Fruit fly (Drosophila melanogaster) whole organism, wandering third instar larva: ENCODE measurements around the gene pall.
A peak's percentile ranks its signal among the peaks of the same experiment; 100 is the strongest.

ENCODE experiments used
- Abd-B ChIP-seq: fragments of >200 bp; optimal IDR thresholded peaks from 2 replicates; lab custom pipeline; 2017; ENCODE audit warnings: missing biosample characterization, missing genetic modification characterization
- CG9705 ChIP-seq: fragments of 200-800 bp; sonication (Bioruptor generic); optimal IDR thresholded peaks from 2 replicates; lab custom pipeline; 2018; ENCODE audit warnings: missing biosample characterization, mild to moderate bottlenecking, missing genetic modification characterization
- Dif ChIP-seq: fragments of 200-275, 200-300 bp; sonication (Bioruptor generic); optimal IDR thresholded peaks from 2 replicates; lab custom pipeline; 2018; ENCODE audit warnings: missing biosample characterization, missing genetic modification characterization; ENCODE audit not compliant: partially characterized antibody
- GATAd ChIP-seq: sonication (Bioruptor generic); optimal IDR thresholded peaks from 2 replicates; lab custom pipeline; 2016; ENCODE audit warnings: missing biosample characterization, missing genetic modification characterization
- HLH106 ChIP-seq: fragments of 200-800 bp; optimal IDR thresholded peaks from 3 replicates; lab custom pipeline; 2019; ENCODE audit warnings: missing biosample characterization, mild to moderate bottlenecking, missing genetic modification characterization, moderate library complexity
- Hnf4 ChIP-seq: fragments of 200-800 bp; sonication (Bioruptor generic); optimal IDR thresholded peaks from 2 replicates; lab custom pipeline; 2016; ENCODE audit warnings: missing biosample characterization, mild to moderate bottlenecking, missing genetic modification characterization
- Hr78 ChIP-seq: fragments of >200 bp; optimal IDR thresholded peaks from 2 replicates; lab custom pipeline; 2017; ENCODE audit warnings: missing biosample characterization, missing genetic modification characterization
- Jra ChIP-seq: sonication (Bioruptor generic); optimal IDR thresholded peaks from 2 replicates; lab custom pipeline; 2016; ENCODE audit warnings: missing biosample characterization, missing genetic modification characterization
- Mio ChIP-seq: sonication (Bioruptor generic); optimal IDR thresholded peaks from 2 replicates; lab custom pipeline; 2016; ENCODE audit warnings: missing biosample characterization, missing genetic modification characterization
- Myc ChIP-seq: fragments of >200 bp; optimal IDR thresholded peaks from 2 replicates; lab custom pipeline; 2017
- N ChIP-seq: fragments of >200 bp; optimal IDR thresholded peaks from 2 replicates; lab custom pipeline; 2018; ENCODE audit warnings: missing biosample characterization, missing external identifiers, missing genetic modification characterization
- OdsH ChIP-seq: fragments of 200-800 bp; sonication (Bioruptor generic); optimal IDR thresholded peaks from 2 replicates; lab custom pipeline; 2016; ENCODE audit warnings: missing biosample characterization, mild to moderate bottlenecking, missing genetic modification characterization
- Rel ChIP-seq, 2 experiments: fragments of 200-800 bp; sonication (Bioruptor generic) in 1 of 2; optimal IDR thresholded peaks; 2 replicates in 1 of 2; 3 replicates in 1 of 2; lab custom pipeline; 2016 to 2019; ENCODE audit warnings: mild to moderate bottlenecking in 2 of 2, missing biosample characterization in 2 of 2, missing genetic modification characterization in 2 of 2, moderate library complexity in 1 of 2
- Sp1 ChIP-seq: fragments of 200-800 bp; sonication (Bioruptor generic); optimal IDR thresholded peaks from 3 replicates; lab custom pipeline; 2019; ENCODE audit warnings: missing biosample characterization, mild to moderate bottlenecking, missing genetic modification characterization, moderate library complexity
- Vsx2 ChIP-seq: fragments of 200-300, 225-300 bp; sonication (Bioruptor generic); optimal IDR thresholded peaks from 2 replicates; lab custom pipeline; 2018; ENCODE audit warnings: missing biosample characterization, missing genetic modification characterization; ENCODE audit not compliant: partially characterized antibody
- br ChIP-seq: fragments of 200-800 bp; sonication (Bioruptor generic); optimal IDR thresholded peaks from 2 replicates; lab custom pipeline; 2016; ENCODE audit warnings: missing biosample characterization, missing genetic modification characterization
- brk ChIP-seq: fragments of 200-800 bp; sonication (Bioruptor generic); optimal IDR thresholded peaks from 2 replicates; lab custom pipeline; 2016; ENCODE audit warnings: missing biosample characterization, mild to moderate bottlenecking, missing genetic modification characterization
- dl ChIP-seq, 2 experiments: fragments of 175-275, 200-275 bp in 1 of 2; fragments of 200-275 bp in 1 of 2; sonication (Bioruptor generic); optimal IDR thresholded peaks; lab custom pipeline; 2018; ENCODE audit warnings: mild to moderate bottlenecking in 2 of 2, missing biosample characterization in 2 of 2, missing genetic modification characterization in 2 of 2, moderate library complexity in 2 of 2; ENCODE audit not compliant: partially characterized antibody in 2 of 2, insufficient read depth in 1 of 2
- dmrt93B ChIP-seq: fragments of 200-800 bp; sonication (Bioruptor generic); optimal IDR thresholded peaks from 2 replicates; lab custom pipeline; 2018; ENCODE audit warnings: missing biosample characterization, mild to moderate bottlenecking, missing genetic modification characterization
- dsf ChIP-seq: sonication (Bioruptor generic); optimal IDR thresholded peaks from 2 replicates; lab custom pipeline; 2016; ENCODE audit warnings: missing biosample characterization, missing genetic modification characterization, borderline replicate concordance
- foxo ChIP-seq, 2 experiments: fragments of 200-800 bp; sonication (Bioruptor generic); optimal IDR thresholded peaks; 2 replicates in 1 of 2; 3 replicates in 1 of 2; lab custom pipeline; 2016 to 2017; ENCODE audit warnings: missing biosample characterization in 2 of 2, missing genetic modification characterization in 2 of 2
- fru ChIP-seq: fragments of 200-800 bp; sonication (Bioruptor generic); optimal IDR thresholded peaks from 3 replicates; lab custom pipeline; 2016; ENCODE audit warnings: missing biosample characterization, mild to moderate bottlenecking, missing genetic modification characterization
- h ChIP-seq: fragments of 200-800 bp; sonication (Bioruptor generic); optimal IDR thresholded peaks from 3 replicates; lab custom pipeline; 2016; ENCODE audit warnings: missing biosample characterization, mild to moderate bottlenecking, missing genetic modification characterization
- jim ChIP-seq: fragments of 175-275, 200-325 bp; sonication (Bioruptor generic); optimal IDR thresholded peaks from 2 replicates; lab custom pipeline; 2016; ENCODE audit warnings: missing biosample characterization, mild to moderate bottlenecking, missing genetic modification characterization
- lola ChIP-seq: fragments of >200 bp; optimal IDR thresholded peaks from 2 replicates; lab custom pipeline; 2017; ENCODE audit warnings: missing biosample characterization, missing genetic modification characterization
- pan ChIP-seq: fragments of >200 bp; optimal IDR thresholded peaks from 2 replicates; lab custom pipeline; 2017
- rgr ChIP-seq: fragments of 200-800 bp; sonication (Bioruptor generic); optimal IDR thresholded peaks from 3 replicates; lab custom pipeline; 2016; ENCODE audit warnings: missing biosample characterization, mild to moderate bottlenecking, missing genetic modification characterization
- sage ChIP-seq: fragments of 200-800 bp; sonication (Bioruptor generic); optimal IDR thresholded peaks from 2 replicates; lab custom pipeline; 2016; ENCODE audit warnings: missing biosample characterization, mild to moderate bottlenecking, missing genetic modification characterization
- sv ChIP-seq: fragments of 200-800 bp; sonication (Bioruptor generic); optimal IDR thresholded peaks from 3 replicates; lab custom pipeline; 2016; ENCODE audit warnings: missing biosample characterization, missing genetic modification characterization
- tai ChIP-seq: sonication (Bioruptor generic); optimal IDR thresholded peaks from 2 replicates; lab custom pipeline; 2016; ENCODE audit warnings: missing biosample characterization, missing genetic modification characterization
- usp ChIP-seq: fragments of >200 bp; optimal IDR thresholded peaks from 2 replicates; lab custom pipeline; 2017; ENCODE audit warnings: missing biosample characterization, missing genetic modification characterization
- woc ChIP-seq: sonication (Bioruptor generic); optimal IDR thresholded peaks from 2 replicates; lab custom pipeline; 2016; ENCODE audit warnings: missing biosample characterization, mild to moderate bottlenecking, missing genetic modification characterization

The pall gene

DNA sequence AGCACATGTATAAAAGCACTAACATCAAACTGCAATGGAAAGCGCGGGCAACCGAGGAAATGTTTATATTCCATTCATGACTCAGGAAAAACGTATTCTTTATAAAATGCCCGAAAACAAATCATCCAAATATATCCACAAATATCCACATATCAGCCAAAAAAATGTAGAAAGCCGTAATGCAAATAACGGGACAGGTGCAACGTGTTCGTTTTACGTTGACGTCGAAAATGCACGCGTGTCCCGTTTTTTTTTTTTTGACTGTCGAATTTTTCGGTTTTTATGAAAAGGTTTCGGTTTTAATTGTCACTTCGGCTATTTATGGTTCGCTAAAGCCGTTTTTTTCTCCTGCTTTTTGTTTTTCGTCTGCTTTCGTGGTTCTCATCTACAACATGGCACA is 16.9 kb upstream of the pall start:
- TF ChIP-seq Jra (GFP tag; lab: Kevin White, UChicago), result no peak
- no peak for TF ChIP-seq dmrt93B (GFP tag; lab: Kevin White, UChicago)
- TF ChIP-seq h (GFP tag; lab: Kevin White, UChicago), result no peak
- TF ChIP-seq dl (GFP tag; optimal IDR thresholded peaks at IDR 0.05; lab: Kevin White, UChicago; ENCODE audit: insufficient read depth in 1 of 2, partially characterized antibody in 2 of 2), result no peak
- TF ChIP-seq Mio, result no peak
- no peak for TF ChIP-seq OdsH (GFP tag; lab: Kevin White, UChicago)
- no peak for TF ChIP-seq Dif (GFP tag; lab: Kevin White, UChicago)
- no peak for TF ChIP-seq N (GFP tag; lab: Kevin White, UChicago)
- no peak for TF ChIP-seq pan (lab: Kevin White, UChicago)
- TF ChIP-seq usp (GFP tag; lab: Kevin White, UChicago), result no peak
- TF ChIP-seq dsf (GFP tag; lab: Kevin White, UChicago), result no peak
- TF ChIP-seq rgr (GFP tag; lab: Kevin White, UChicago), result no peak
- no peak for TF ChIP-seq GATAd (GFP tag; lab: Kevin White, UChicago)
- TF ChIP-seq CG9705 (GFP tag; lab: Kevin White, UChicago), result no peak
- TF ChIP-seq brk (GFP tag; lab: Kevin White, UChicago), result no peak
- TF ChIP-seq Sp1 (GFP tag; lab: Kevin White, UChicago), result no peak
- TF ChIP-seq woc (GFP tag; lab: Kevin White, UChicago), result no peak
- TF ChIP-seq Hnf4 (GFP tag; lab: Kevin White, UChicago), result no peak
- TF ChIP-seq, all 38 proteins: peak for 0

dm6 chr3L:9503552-9504317 is 16.1 kb upstream of the pall start:
- TF ChIP-seq Myc (lab: Kevin White, UChicago), result no peak
- TF ChIP-seq Sp1 (GFP tag; lab: Kevin White, UChicago), result no peak
- TF ChIP-seq rgr (GFP tag; lab: Kevin White, UChicago), result no peak
- peak; percentile 52 for TF ChIP-seq h (GFP tag; lab: Kevin White, UChicago)
- TF ChIP-seq Rel (GFP tag; optimal IDR thresholded peaks at IDR 0.05; lab: Kevin White, UChicago), result no peak
- TF ChIP-seq Rel (tag; optimal IDR thresholded peaks at IDR 0.05; lab: Kevin White, UChicago), result no peak
- TF ChIP-seq fru (GFP tag; lab: Kevin White, UChicago), result peak; percentile 18
- no peak for TF ChIP-seq Vsx2
- no peak for TF ChIP-seq Jra (GFP tag; lab: Kevin White, UChicago)
- no peak for TF ChIP-seq dl (GFP tag; optimal IDR thresholded peaks at IDR 0.05; lab: Kevin White, UChicago; ENCODE audit: insufficient read depth in 1 of 2, partially characterized antibody in 2 of 2)
- TF ChIP-seq foxo (GFP tag; optimal IDR thresholded peaks at IDR 0.05; lab: Kevin White, UChicago), result peak in 1 of 2 experiments; percentile 10

dm6 chr3L:9502856-9503255 is 15.3 kb upstream of the pall start:
- TF ChIP-seq tai (GFP tag; lab: Kevin White, UChicago) (no peak), br (GFP tag; lab: Kevin White, UChicago) (no peak), OdsH (GFP tag; lab: Kevin White, UChicago) (no peak), Jra (GFP tag; lab: Kevin White, UChicago) (no peak), dmrt93B (GFP tag; lab: Kevin White, UChicago) (no peak), sv (GFP tag; lab: Kevin White, UChicago) (no peak)
- TF ChIP-seq, all 38 proteins: peak for 0

DNA sequence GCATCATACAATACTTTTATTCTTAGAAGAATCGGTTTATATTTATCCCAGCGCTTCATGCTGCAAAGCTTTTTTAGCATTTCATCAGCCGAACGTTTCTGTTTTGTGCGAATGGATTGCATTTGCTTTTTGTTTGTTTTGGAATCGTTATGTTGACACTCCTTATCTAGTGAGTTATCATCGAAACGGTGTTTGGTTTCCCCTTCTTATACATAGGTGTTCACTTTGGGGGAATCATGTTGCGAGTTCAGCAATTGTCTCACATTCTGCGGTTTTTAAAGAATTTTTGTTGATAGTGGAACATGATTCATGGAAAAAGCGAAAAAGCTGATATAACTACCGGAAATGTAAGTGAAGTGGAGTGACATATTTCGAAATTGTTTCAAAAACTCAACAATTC is 14.7 kb upstream of the pall start:
- no peak for TF ChIP-seq dmrt93B (GFP tag; lab: Kevin White, UChicago)
- TF ChIP-seq Rel (GFP tag; optimal IDR thresholded peaks at IDR 0.05; lab: Kevin White, UChicago), result no peak
- no peak for TF ChIP-seq Rel (tag; optimal IDR thresholded peaks at IDR 0.05; lab: Kevin White, UChicago)
- TF ChIP-seq OdsH (GFP tag; lab: Kevin White, UChicago), result no peak
- no peak for TF ChIP-seq Hr78 (GFP tag; lab: Kevin White, UChicago)
- TF ChIP-seq jim (GFP tag; lab: Kevin White, UChicago), result no peak
- TF ChIP-seq Abd-B (GFP tag; lab: Kevin White, UChicago), result no peak
- no peak for TF ChIP-seq br (GFP tag; lab: Kevin White, UChicago)
- TF ChIP-seq GATAd (GFP tag; lab: Kevin White, UChicago), result no peak
- TF ChIP-seq HLH106, result no peak
- no peak for TF ChIP-seq dsf (GFP tag; lab: Kevin White, UChicago)
- no peak for TF ChIP-seq sage (GFP tag; lab: Kevin White, UChicago)
- TF ChIP-seq sv (GFP tag; lab: Kevin White, UChicago), result no peak
- TF ChIP-seq CG9705 (GFP tag; lab: Kevin White, UChicago), result no peak
- no peak for TF ChIP-seq Myc (lab: Kevin White, UChicago)
- TF ChIP-seq lola, result no peak
